Worm (Caenorhabditis elegans): ENCODE data around the gene sre-14.

DNA sequence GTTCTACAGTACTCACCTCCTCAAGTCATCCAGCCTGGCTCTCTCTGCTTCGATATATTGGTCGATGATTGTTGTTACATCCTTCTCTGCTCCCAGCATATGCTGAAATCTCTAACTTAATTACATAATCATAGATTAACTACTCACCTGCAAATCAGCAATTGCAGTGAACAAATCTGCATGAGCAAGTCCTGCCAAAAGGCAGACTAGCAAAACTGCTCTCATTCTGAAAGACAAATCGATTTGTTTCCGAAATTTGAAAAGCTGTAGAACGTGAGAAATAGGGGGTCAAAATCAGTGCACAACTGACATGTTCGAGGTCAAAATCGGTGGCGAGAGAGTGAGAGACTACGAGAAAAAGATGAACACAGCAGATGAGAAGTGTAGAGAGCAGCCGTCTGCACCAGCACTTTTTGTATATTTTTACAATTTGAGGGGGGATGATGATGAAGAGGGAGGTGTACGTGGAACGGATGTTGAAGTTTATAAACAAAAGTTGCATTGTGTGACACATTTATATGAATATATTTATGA is 45.4 kb downstream of the sre-14 start, which contains the start of gene phy-2:
- TF ChIP-seq nhr-12 (tag; optimal IDR thresholded peaks at IDR 0.05): no peak
- TF ChIP-seq nhr-76 (tag; optimal IDR thresholded peaks at IDR 0.05): no peak
- TF ChIP-seq nhr-237 (tag; optimal IDR thresholded peaks at IDR 0.05): no peak
- TF ChIP-seq ztf-11 (tag; optimal IDR thresholded peaks at IDR 0.05): no peak
- TF ChIP-seq snpc-4 (tag; optimal IDR thresholded peaks at IDR 0.05): no peak
- no peak for TF ChIP-seq ces-1 (GFP tag; optimal IDR thresholded peaks at IDR 0.05)
- TF ChIP-seq mab-5 (tag; optimal IDR thresholded peaks at IDR 0.05): no peak
- no peak for TF ChIP-seq elt-3 (tag; optimal IDR thresholded peaks at IDR 0.05)
